Worm (Caenorhabditis elegans) whole organism, L1 larva: ENCODE data around the gene srw-101.

ENCODE experiments used
- ama-1 ChIP-seq: fragments of 150-350 bp; optimal IDR thresholded peaks from 2 replicates; lab custom pipeline; 2014
- unc-86 ChIP-seq: sonication (generic microtip); optimal IDR thresholded peaks from 2 replicates; lab custom pipeline; 2016; ENCODE audit warnings: missing genetic modification characterization, missing compliant biosample characterization
- xbp-1 ChIP-seq: sonication (generic microtip); optimal IDR thresholded peaks from 2 replicates; lab custom pipeline; 2016; ENCODE audit warnings: missing genetic modification characterization, missing compliant biosample characterization

DNA sequence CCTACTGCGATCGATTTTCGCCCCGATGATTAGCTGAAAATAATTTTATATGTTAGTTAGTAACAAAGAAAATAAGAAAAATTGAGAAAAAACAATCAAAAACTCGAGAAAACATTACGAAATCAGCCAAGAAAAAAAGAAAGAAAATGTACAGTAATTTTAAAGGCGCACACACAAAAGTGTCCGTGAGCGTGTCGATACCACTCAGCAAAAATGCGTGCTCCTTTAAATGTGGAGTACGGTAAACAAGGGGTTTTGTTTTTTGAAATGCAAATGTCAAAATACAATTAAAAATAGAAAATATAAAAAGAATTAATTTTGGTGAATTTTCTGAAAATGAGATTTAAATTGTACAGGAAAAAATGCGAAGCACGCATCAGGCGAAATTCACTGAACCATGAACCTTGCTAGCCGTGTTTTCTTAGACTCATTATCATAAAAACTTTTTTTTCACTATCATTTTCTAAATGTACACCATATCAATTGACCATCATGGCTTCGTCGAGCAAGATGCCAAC, 20.4 kb upstream of the srw-101 start, which contains the start of gene srw-90:
- TF ChIP-seq ama-1 (lab: Kevin White, UChicago) (no peak), unc-86 (no peak), xbp-1 (no peak)
